Fruit fly (Drosophila melanogaster) whole organism, embryonic: Measurements from ENCODE around the gene CdGAPr.

Source experiments
- Aef1 ChIP-seq: fragments of 200-800 bp; sonication (Bioruptor generic); IDR thresholded peaks from 3 replicates; pipeline ENCODE4 v1.3.6; 2022; ENCODE audit warnings: missing biosample characterization, missing genetic modification characterization
- Awh ChIP-seq: fragments of 200-800 bp; sonication (Bioruptor generic); IDR thresholded peaks from 2 replicates; pipeline ENCODE4, ENCODE4 v1.3.6; 2022; ENCODE audit warnings: missing biosample characterization, missing genetic modification characterization
- CG10431 ChIP-seq: fragments of 200-800 bp; sonication (Bioruptor generic); optimal IDR thresholded peaks from 3 replicates; lab custom pipeline; 2018; ENCODE audit warnings: missing biosample characterization, mild to moderate bottlenecking, missing genetic modification characterization
- CG14441 ChIP-seq: fragments of 200-800 bp; sonication (Bioruptor generic); IDR thresholded peaks from 2 replicates; pipeline ENCODE4 v1.3.6; 2022; ENCODE audit warnings: missing biosample characterization, missing genetic modification characterization
- CG17359 ChIP-seq: fragments of 200-800 bp; sonication (Bioruptor generic); optimal IDR thresholded peaks from 3 replicates; lab custom pipeline; 2018; ENCODE audit warnings: missing biosample characterization, mild to moderate bottlenecking, missing genetic modification characterization, moderate library complexity
- CG17802 ChIP-seq: fragments of 200-800 bp; sonication (Bioruptor generic); optimal IDR thresholded peaks from 2 replicates; lab custom pipeline; 2018; ENCODE audit warnings: missing biosample characterization, mild to moderate bottlenecking, missing genetic modification characterization, moderate library complexity
- CG18764 ChIP-seq: fragments of 200-800 bp; sonication (Bioruptor generic); optimal IDR thresholded peaks from 3 replicates; lab custom pipeline; 2016; ENCODE audit warnings: missing biosample characterization, missing genetic modification characterization
- CG31224 ChIP-seq: fragments of 200-800 bp; sonication (Bioruptor generic); IDR thresholded peaks from 2 replicates; pipeline ENCODE4 v1.3.6; 2022; ENCODE audit warnings: missing biosample characterization, missing genetic modification characterization
- CG33557 ChIP-seq: fragments of 200-800 bp; sonication (Bioruptor generic); optimal IDR thresholded peaks from 2 replicates; lab custom pipeline; 2019; ENCODE audit warnings: missing biosample characterization, mild to moderate bottlenecking, missing genetic modification characterization, moderate library complexity
- CG3407 ChIP-seq: fragments of 200-800 bp; sonication (Bioruptor generic); optimal IDR thresholded peaks from 2 replicates; lab custom pipeline; 2018; ENCODE audit warnings: missing biosample characterization, mild to moderate bottlenecking, missing genetic modification characterization
- CG4730 ChIP-seq: fragments of 200-800 bp; sonication (Bioruptor generic); IDR thresholded peaks from 2 replicates; pipeline ENCODE4 v1.3.6; 2022; ENCODE audit warnings: missing biosample characterization, missing genetic modification characterization
- CG6175 ChIP-seq: fragments of 200-800 bp; sonication (Bioruptor generic); IDR thresholded peaks from 3 replicates; pipeline ENCODE4 v1.3.6; 2022; ENCODE audit warnings: missing biosample characterization, missing genetic modification characterization
- CG7556 ChIP-seq: fragments of 200-800 bp; sonication (Bioruptor generic); optimal IDR thresholded peaks from 2 replicates; lab custom pipeline; 2017; ENCODE audit warnings: missing biosample characterization, mild to moderate bottlenecking, missing genetic modification characterization
- CG7928 ChIP-seq: fragments of 200-800 bp; sonication (Bioruptor generic); optimal IDR thresholded peaks from 2 replicates; lab custom pipeline; 2017; ENCODE audit warnings: missing biosample characterization, mild to moderate bottlenecking, missing genetic modification characterization
- CG8388 ChIP-seq: fragments of 200-800 bp; sonication (Bioruptor generic); optimal IDR thresholded peaks from 2 replicates; lab custom pipeline; 2019; ENCODE audit warnings: missing biosample characterization, mild to moderate bottlenecking, missing genetic modification characterization, moderate library complexity
- CG8765 ChIP-seq: fragments of 200-800 bp; sonication (Bioruptor generic); IDR thresholded peaks from 2 replicates; pipeline ENCODE4 v1.3.6; 2022; ENCODE audit warnings: missing biosample characterization, missing genetic modification characterization
- CG9797 ChIP-seq: fragments of 200-800 bp; sonication (Bioruptor generic); optimal IDR thresholded peaks from 3 replicates; lab custom pipeline; 2018; ENCODE audit warnings: missing biosample characterization, mild to moderate bottlenecking, missing genetic modification characterization
- Camta ChIP-seq: fragments of 200-800 bp; sonication (Bioruptor generic); optimal IDR thresholded peaks from 2 replicates; lab custom pipeline; 2016; ENCODE audit warnings: missing biosample characterization, missing genetic modification characterization
- CoRest ChIP-seq: fragments of 200-800 bp; sonication (Bioruptor generic); optimal IDR thresholded peaks from 3 replicates; lab custom pipeline; 2018; ENCODE audit warnings: missing biosample characterization, mild to moderate bottlenecking, missing genetic modification characterization, moderate library complexity
- Dbx ChIP-seq: fragments of 200-800 bp; sonication (Bioruptor generic); IDR thresholded peaks from 3 replicates; pipeline ENCODE4 v1.3.6; 2022; ENCODE audit warnings: missing biosample characterization, missing genetic modification characterization
- Deaf1 ChIP-seq: fragments of 200-800 bp; optimal IDR thresholded peaks from 3 replicates; lab custom pipeline; 2019; ENCODE audit warnings: missing biosample characterization, mild to moderate bottlenecking, missing genetic modification characterization, moderate library complexity
- Dip2 ChIP-seq: fragments of 200-800 bp; sonication (Bioruptor generic); IDR thresholded peaks from 2 replicates; pipeline ENCODE4 v1.3.6; 2022; ENCODE audit warnings: missing biosample characterization, missing genetic modification characterization
- Elba2 ChIP-seq: fragments of 200-800 bp; sonication (Bioruptor generic); optimal IDR thresholded peaks from 3 replicates; lab custom pipeline; 2016; ENCODE audit warnings: missing biosample characterization, missing genetic modification characterization
- Ets65A ChIP-seq: fragments of 200-800 bp; sonication (Bioruptor generic); peaks from one replicate; lab custom pipeline; 2016; ENCODE audit warnings: missing biosample characterization, missing genetic modification characterization
- Fer1 ChIP-seq: fragments of 200-800 bp; sonication (Bioruptor generic); optimal IDR thresholded peaks from 2 replicates; lab custom pipeline; 2017; ENCODE audit warnings: missing biosample characterization, mild to moderate bottlenecking, missing genetic modification characterization
- Fer2 ChIP-seq: fragments of 200-800 bp; sonication (Bioruptor generic); optimal IDR thresholded peaks from 2 replicates; lab custom pipeline; 2018; ENCODE audit warnings: missing biosample characterization, mild to moderate bottlenecking, missing genetic modification characterization, moderate library complexity
- HLH4C ChIP-seq: fragments of 200-800 bp; sonication (Bioruptor generic); IDR thresholded peaks from 3 replicates; pipeline ENCODE4 v1.3.6; 2022; ENCODE audit warnings: missing biosample characterization, missing genetic modification characterization; ENCODE audit not compliant: partially characterized antibody
- Lim3 ChIP-seq: fragments of 200-800 bp; sonication (Bioruptor generic); IDR thresholded peaks from 2 replicates; pipeline ENCODE4 v1.3.6; 2022; ENCODE audit warnings: missing biosample characterization, missing genetic modification characterization
- Lpt ChIP-seq: fragments of >200 bp; optimal IDR thresholded peaks from 2 replicates; lab custom pipeline; 2018; ENCODE audit warnings: missing biosample characterization, missing genetic modification characterization
- MESR4 ChIP-seq: fragments of 200-800 bp; sonication (Bioruptor generic); optimal IDR thresholded peaks from 2 replicates; lab custom pipeline; 2018; ENCODE audit warnings: missing biosample characterization, mild to moderate bottlenecking, missing genetic modification characterization, moderate library complexity
- Myb ChIP-seq: fragments of 200-800 bp; sonication (Bioruptor generic); optimal IDR thresholded peaks from 2 replicates; lab custom pipeline; 2016; ENCODE audit warnings: missing biosample characterization, missing genetic modification characterization
- Poxn ChIP-seq: fragments of 200-800 bp; sonication (Bioruptor generic); IDR thresholded peaks from 2 replicates; pipeline ENCODE4 v1.3.6; 2022; ENCODE audit warnings: missing biosample characterization, missing genetic modification characterization
- Sry-δ ChIP-seq: fragments of 200-800 bp; sonication (Bioruptor generic); optimal IDR thresholded peaks from 2 replicates; lab custom pipeline; 2016; ENCODE audit warnings: missing biosample characterization, missing genetic modification characterization
- Xbp1 ChIP-seq: fragments of 200-800 bp; sonication (Bioruptor generic); optimal IDR thresholded peaks from 3 replicates; lab custom pipeline; 2016; ENCODE audit warnings: missing biosample characterization, mild to moderate bottlenecking, missing genetic modification characterization
- amos ChIP-seq: fragments of 200-800 bp; sonication (Bioruptor generic); IDR thresholded peaks from 2 replicates; pipeline ENCODE4 v1.3.6; 2022; ENCODE audit warnings: missing biosample characterization, missing genetic modification characterization; ENCODE audit not compliant: partially characterized antibody
- bigmax ChIP-seq: fragments of 200-800 bp; sonication (Bioruptor generic); optimal IDR thresholded peaks from 2 replicates; lab custom pipeline; 2018; ENCODE audit warnings: missing biosample characterization, mild to moderate bottlenecking, missing genetic modification characterization
- dimm ChIP-seq: fragments of 200-800 bp; sonication (Bioruptor generic); IDR thresholded peaks from 2 replicates; pipeline ENCODE4 v1.3.6; 2022; ENCODE audit warnings: missing biosample characterization, missing genetic modification characterization
- esg ChIP-seq: fragments of 200-800 bp; sonication (Bioruptor generic); conservative IDR thresholded peaks from 2 replicates; pipeline ENCODE4 v1.3.6; 2022; ENCODE audit warnings: missing biosample characterization, missing genetic modification characterization
- fd64A ChIP-seq: fragments of 200-800 bp; sonication (Bioruptor generic); optimal IDR thresholded peaks from 3 replicates; lab custom pipeline; 2018; ENCODE audit warnings: missing biosample characterization, mild to moderate bottlenecking, missing genetic modification characterization
- gcm ChIP-seq: fragments of 200-800 bp; sonication (Bioruptor generic); optimal IDR thresholded peaks from 2 replicates; lab custom pipeline; 2019; ENCODE audit warnings: missing biosample characterization, mild to moderate bottlenecking, missing genetic modification characterization, moderate library complexity
- gt ChIP-seq: fragments of 200-800 bp; sonication (Bioruptor generic); IDR thresholded peaks from 2 replicates; pipeline ENCODE4 v1.3.6; 2022; ENCODE audit warnings: missing biosample characterization, missing genetic modification characterization
- hkb ChIP-seq, 2 experiments: fragments of 200-800 bp in 1 of 2; fragments of >200 bp in 1 of 2; sonication (Bioruptor generic) in 1 of 2; IDR thresholded peaks in 1 of 2; optimal IDR thresholded peaks in 1 of 2; 2 replicates each; pipeline versions ENCODE4 v1.3.6 to Lab custom; 2017 to 2022; ENCODE audit warnings: missing biosample characterization in 1 of 2, missing genetic modification characterization in 1 of 2
- lola ChIP-seq, 3 experiments: fragments of >200 bp in 2 of 3; fragments of 200-800 bp in 1 of 3; sonication (Bioruptor generic) in 1 of 3; optimal IDR thresholded peaks; 2 replicates each; lab custom pipeline; 2017 to 2019; ENCODE audit warnings: missing biosample characterization in 3 of 3, missing genetic modification characterization in 3 of 3, mild to moderate bottlenecking in 1 of 3, moderate library complexity in 1 of 3
- schlank ChIP-seq: fragments of 200-800 bp; sonication (Bioruptor generic); optimal IDR thresholded peaks from 2 replicates; lab custom pipeline; 2018; ENCODE audit warnings: missing biosample characterization, mild to moderate bottlenecking, missing genetic modification characterization
- sisA ChIP-seq: fragments of 200-800 bp; sonication (Bioruptor generic); IDR thresholded peaks from 2 replicates; pipeline ENCODE4 v1.3.6; 2022; ENCODE audit warnings: missing biosample characterization, missing genetic modification characterization
- stc ChIP-seq: fragments of 200-800 bp; sonication (Bioruptor generic); IDR thresholded peaks from 2 replicates; pipeline ENCODE4 v1.3.6; 2022; ENCODE audit warnings: missing biosample characterization, missing genetic modification characterization
- trh ChIP-seq: fragments of 200-800 bp; sonication (Bioruptor generic); optimal IDR thresholded peaks from 2 replicates; lab custom pipeline; 2016; ENCODE audit warnings: missing biosample characterization, missing genetic modification characterization
- vnd ChIP-seq: fragments of 200-800 bp; sonication (Bioruptor generic); IDR thresholded peaks from 3 replicates; pipeline ENCODE4 v1.3.6; 2022; ENCODE audit warnings: missing biosample characterization, missing genetic modification characterization; ENCODE audit not compliant: partially characterized antibody
- wek ChIP-seq: fragments of 200-800 bp; sonication (Bioruptor generic); optimal IDR thresholded peaks from 3 replicates; lab custom pipeline; 2018; ENCODE audit warnings: missing biosample characterization, mild to moderate bottlenecking, missing genetic modification characterization, moderate library complexity

CdGAPr gene

dm6 chr2L:19763773-19764580, 27.7 kb downstream of the CdGAPr start, which contains the start of gene fbp (continued):
- no peak for TF ChIP-seq Lpt (GFP tag; lab: Kevin White, UChicago)
- TF ChIP-seq Lim3 (GFP tag; lab: Robert Waterston, UW), result no peak
- TF ChIP-seq Camta, result no peak
- no peak for TF ChIP-seq vnd (GFP tag; lab: Robert Waterston, UW)
- TF ChIP-seq lola (GFP tag; optimal IDR thresholded peaks at IDR 0.05; lab: Kevin White, UChicago), result peak in 1 of 3 experiments; percentile 80
- TF ChIP-seq stc (GFP tag; lab: Robert Waterston, UW), result no peak
- peak; percentile 58; the same call in 1 of the 2 replicates for TF ChIP-seq Awh (GFP tag; lab: Robert Waterston, UW)
- no peak for TF ChIP-seq MESR4 (GFP tag; lab: Kevin White, UChicago)
- TF ChIP-seq Fer1 (GFP tag; lab: Kevin White, UChicago), result peak; percentile 56
- no peak for TF ChIP-seq trh (GFP tag; lab: Kevin White, UChicago)
- peak; percentile 86 for TF ChIP-seq Ets65A (GFP tag; lab: Kevin White, UChicago)
- peak; percentile 87 for TF ChIP-seq CoRest (tag; lab: Kevin White, UChicago)
- peak; percentile 49 for TF ChIP-seq CG31224 (GFP tag; lab: Robert Waterston, UW)
- no peak for TF ChIP-seq CG14441 (GFP tag; lab: Robert Waterston, UW)
- no peak for TF ChIP-seq Elba2
- TF ChIP-seq Xbp1, result peak; percentile 70
- peak; percentile 40; the same call in 1 of the 3 replicates for TF ChIP-seq Aef1 (GFP tag; lab: Robert Waterston, UW)
- TF ChIP-seq amos (GFP tag; lab: Robert Waterston, UW), result peak; percentile 18; the same call in 1 of the 2 replicates
- peak; percentile 89 for TF ChIP-seq CG7556 (GFP tag; lab: Kevin White, UChicago)
- TF ChIP-seq hkb (optimal IDR thresholded peaks at IDR 0.05; lab: Kevin White, UChicago), result no peak
- no peak for TF ChIP-seq hkb (GFP tag; IDR thresholded peaks at IDR 0.05; lab: Robert Waterston, UW)
- no peak for TF ChIP-seq bigmax (GFP tag; lab: Kevin White, UChicago)
- TF ChIP-seq CG18764 (GFP tag; lab: Kevin White, UChicago), result peak; percentile 6
- peak; percentile 4 for TF ChIP-seq wek (GFP tag; lab: Kevin White, UChicago)
- TF ChIP-seq CG8388 (GFP tag; lab: Kevin White, UChicago), result peak; percentile 48
- peak; percentile 46; the same call in 1 of the 2 replicates for TF ChIP-seq sisA (GFP tag; lab: Robert Waterston, UW)
- TF ChIP-seq CG17359, result peak; percentile 50
- TF ChIP-seq gt (GFP tag; lab: Robert Waterston, UW), result 0 out of 2 replicates have a peak, but pooled peaks have one; percentile 9
- no peak for TF ChIP-seq esg (GFP tag; lab: Robert Waterston, UW)
- TF ChIP-seq Deaf1 (tag; lab: Kevin White, UChicago), result peak; percentile 42
- peak; percentile 37 for TF ChIP-seq CG3407 (GFP tag; lab: Kevin White, UChicago)
- no peak for TF ChIP-seq CG8765 (GFP tag; lab: Robert Waterston, UW)
- no peak for TF ChIP-seq CG17802 (tag; lab: Kevin White, UChicago)
- TF ChIP-seq Fer2, result no peak
- peak; percentile 28 for TF ChIP-seq CG33557 (GFP tag; lab: Kevin White, UChicago)
- TF ChIP-seq Dbx (GFP tag; lab: Robert Waterston, UW), result peak; percentile 44; the same call in 1 of the 3 replicates
- TF ChIP-seq HLH4C, result no peak
- peak; percentile 43 for TF ChIP-seq gcm (GFP tag; lab: Kevin White, UChicago)
- no peak for TF ChIP-seq Poxn (GFP tag; lab: Robert Waterston, UW)
- TF ChIP-seq CG6175, result no peak
- TF ChIP-seq CG4730 (GFP tag; lab: Robert Waterston, UW), result no peak
- no peak for TF ChIP-seq schlank (tag; lab: Kevin White, UChicago)
- no peak for TF ChIP-seq CG7928 (GFP tag; lab: Kevin White, UChicago)
- no peak for TF ChIP-seq CG9797 (GFP tag; lab: Kevin White, UChicago)
- TF ChIP-seq fd64A (GFP tag; lab: Kevin White, UChicago), result no peak
- no peak for TF ChIP-seq Dip2 (GFP tag; lab: Robert Waterston, UW)
- TF ChIP-seq dimm (GFP tag; lab: Robert Waterston, UW), result no peak
- no peak for TF ChIP-seq Myb
- TF ChIP-seq CG10431 (GFP tag; lab: Kevin White, UChicago), result peak; percentile 16
- no peak for TF ChIP-seq Sry-δ
